Worm (Caenorhabditis elegans) whole organism, midembryonic: ENCODE data around the gene ssp-35.

Experiments used
- cog-1 ChIP-seq: sonication (generic microtip); optimal IDR thresholded peaks from 2 replicates; lab custom pipeline; 2016; ENCODE audit warnings: missing genetic modification characterization, missing compliant biosample characterization
- flt-1 ChIP-seq: fragments of 200-800 bp; sonication (Bioruptor generic); IDR thresholded peaks from 2 replicates; pipeline ENCODE4 v1.3.6; 2022; ENCODE audit warnings: missing genetic modification characterization, missing compliant biosample characterization
- med-1 ChIP-seq: sonication (generic microtip); optimal IDR thresholded peaks from 2 replicates; lab custom pipeline; 2017; ENCODE audit warnings: missing genetic modification characterization, mild to moderate bottlenecking, missing compliant biosample characterization, antibody characterized with exemption, missing genetic modification reagents; ENCODE audit not compliant: insufficient read depth
- ztf-29 ChIP-seq: fragments of 200-800 bp; sonication (Bioruptor generic); IDR thresholded peaks from 2 replicates; pipeline ENCODE4 v1.3.6; 2022; ENCODE audit warnings: missing genetic modification reagents, missing genetic modification characterization, missing compliant biosample characterization

DNA sequence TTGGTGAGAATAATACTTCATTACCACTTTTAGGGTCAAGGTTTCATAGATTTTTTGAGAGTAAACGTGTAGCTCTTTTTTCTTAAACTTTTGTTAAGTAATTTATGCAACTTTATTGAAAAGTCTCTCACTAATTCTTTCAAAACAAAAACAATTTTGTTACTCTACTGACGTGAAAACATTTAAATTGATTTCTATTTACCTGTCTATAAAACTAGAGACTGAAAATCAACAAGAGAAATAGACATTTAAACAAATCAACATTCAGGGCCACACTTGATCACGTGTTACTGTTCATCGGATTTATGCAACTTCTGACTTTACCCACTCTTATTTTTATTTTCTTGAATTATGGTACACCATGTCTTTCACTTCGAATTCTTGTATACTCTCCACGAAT is 7.2 kb downstream of the ssp-35 start, which contains the start of gene ugt-55:
- TF ChIP-seq flt-1 (GFP tag; lab: Robert Waterston, UW) (no peak), cog-1 (tag; lab: Kevin White, UChicago) (no peak), med-1 (GFP tag; lab: Kevin White, UChicago) (no peak), ztf-29 (GFP tag; lab: Robert Waterston, UW) (no peak)
